Fruit fly (Drosophila melanogaster) whole organism, wandering third instar larva: ENCODE results near the gene nmo.

ENCODE experiments used
- Abd-B ChIP-seq: fragments of >200 bp; optimal IDR thresholded peaks from 2 replicates; lab custom pipeline; 2017; ENCODE audit warnings: missing biosample characterization, missing genetic modification characterization
- CG32264 ChIP-seq: fragments of 200-800 bp; sonication (Bioruptor generic); optimal IDR thresholded peaks from 2 replicates; lab custom pipeline; 2016; ENCODE audit warnings: missing biosample characterization, missing genetic modification characterization
- CG9705 ChIP-seq: fragments of 200-800 bp; sonication (Bioruptor generic); optimal IDR thresholded peaks from 2 replicates; lab custom pipeline; 2018; ENCODE audit warnings: missing biosample characterization, mild to moderate bottlenecking, missing genetic modification characterization
- Dfd ChIP-seq: fragments of >200 bp; optimal IDR thresholded peaks from 2 replicates; lab custom pipeline; 2017; ENCODE audit warnings: missing biosample characterization, missing genetic modification characterization
- Dif ChIP-seq: fragments of 200-275, 200-300 bp; sonication (Bioruptor generic); optimal IDR thresholded peaks from 2 replicates; lab custom pipeline; 2018; ENCODE audit warnings: missing biosample characterization, missing genetic modification characterization; ENCODE audit not compliant: partially characterized antibody
- GATAd ChIP-seq: sonication (Bioruptor generic); optimal IDR thresholded peaks from 2 replicates; lab custom pipeline; 2016; ENCODE audit warnings: missing biosample characterization, missing genetic modification characterization
- HLH106 ChIP-seq: fragments of 200-800 bp; optimal IDR thresholded peaks from 3 replicates; lab custom pipeline; 2019; ENCODE audit warnings: missing biosample characterization, mild to moderate bottlenecking, missing genetic modification characterization, moderate library complexity
- Hnf4 ChIP-seq: fragments of 200-800 bp; sonication (Bioruptor generic); optimal IDR thresholded peaks from 2 replicates; lab custom pipeline; 2016; ENCODE audit warnings: missing biosample characterization, mild to moderate bottlenecking, missing genetic modification characterization
- Hr78 ChIP-seq: fragments of >200 bp; optimal IDR thresholded peaks from 2 replicates; lab custom pipeline; 2017; ENCODE audit warnings: missing biosample characterization, missing genetic modification characterization
- Hr83 ChIP-seq: fragments of 200-300 bp; sonication (Bioruptor generic); optimal IDR thresholded peaks from 2 replicates; lab custom pipeline; 2016; ENCODE audit warnings: missing biosample characterization, mild to moderate bottlenecking, missing genetic modification characterization, moderate library complexity; ENCODE audit not compliant: poor library complexity, severe bottlenecking
- Jra ChIP-seq: sonication (Bioruptor generic); optimal IDR thresholded peaks from 2 replicates; lab custom pipeline; 2016; ENCODE audit warnings: missing biosample characterization, missing genetic modification characterization
- Mio ChIP-seq: sonication (Bioruptor generic); optimal IDR thresholded peaks from 2 replicates; lab custom pipeline; 2016; ENCODE audit warnings: missing biosample characterization, missing genetic modification characterization
- Myc ChIP-seq: fragments of >200 bp; optimal IDR thresholded peaks from 2 replicates; lab custom pipeline; 2017
- N ChIP-seq: fragments of >200 bp; optimal IDR thresholded peaks from 2 replicates; lab custom pipeline; 2018; ENCODE audit warnings: missing biosample characterization, missing external identifiers, missing genetic modification characterization
- Rel ChIP-seq, 2 experiments: fragments of 200-800 bp; sonication (Bioruptor generic) in 1 of 2; optimal IDR thresholded peaks; 2 replicates in 1 of 2; 3 replicates in 1 of 2; lab custom pipeline; 2016 to 2019; ENCODE audit warnings: mild to moderate bottlenecking in 2 of 2, missing biosample characterization in 2 of 2, missing genetic modification characterization in 2 of 2, moderate library complexity in 1 of 2
- Sp1 ChIP-seq: fragments of 200-800 bp; sonication (Bioruptor generic); optimal IDR thresholded peaks from 3 replicates; lab custom pipeline; 2019; ENCODE audit warnings: missing biosample characterization, mild to moderate bottlenecking, missing genetic modification characterization, moderate library complexity
- Vsx2 ChIP-seq: fragments of 200-300, 225-300 bp; sonication (Bioruptor generic); optimal IDR thresholded peaks from 2 replicates; lab custom pipeline; 2018; ENCODE audit warnings: missing biosample characterization, missing genetic modification characterization; ENCODE audit not compliant: partially characterized antibody
- br ChIP-seq: fragments of 200-800 bp; sonication (Bioruptor generic); optimal IDR thresholded peaks from 2 replicates; lab custom pipeline; 2016; ENCODE audit warnings: missing biosample characterization, missing genetic modification characterization
- brk ChIP-seq: fragments of 200-800 bp; sonication (Bioruptor generic); optimal IDR thresholded peaks from 2 replicates; lab custom pipeline; 2016; ENCODE audit warnings: missing biosample characterization, mild to moderate bottlenecking, missing genetic modification characterization
- dl ChIP-seq, 2 experiments: fragments of 175-275, 200-275 bp in 1 of 2; fragments of 200-275 bp in 1 of 2; sonication (Bioruptor generic); optimal IDR thresholded peaks; lab custom pipeline; 2018; ENCODE audit warnings: mild to moderate bottlenecking in 2 of 2, missing biosample characterization in 2 of 2, missing genetic modification characterization in 2 of 2, moderate library complexity in 2 of 2; ENCODE audit not compliant: partially characterized antibody in 2 of 2, insufficient read depth in 1 of 2
- dmrt93B ChIP-seq: fragments of 200-800 bp; sonication (Bioruptor generic); optimal IDR thresholded peaks from 2 replicates; lab custom pipeline; 2018; ENCODE audit warnings: missing biosample characterization, mild to moderate bottlenecking, missing genetic modification characterization
- ey ChIP-seq: fragments of 200-800 bp; sonication (Bioruptor generic); optimal IDR thresholded peaks from 2 replicates; lab custom pipeline; 2016; ENCODE audit warnings: missing biosample characterization, missing genetic modification characterization
- foxo ChIP-seq, 2 experiments: fragments of 200-800 bp; sonication (Bioruptor generic); optimal IDR thresholded peaks; 2 replicates in 1 of 2; 3 replicates in 1 of 2; lab custom pipeline; 2016 to 2017; ENCODE audit warnings: missing biosample characterization in 2 of 2, missing genetic modification characterization in 2 of 2
- fru ChIP-seq: fragments of 200-800 bp; sonication (Bioruptor generic); optimal IDR thresholded peaks from 3 replicates; lab custom pipeline; 2016; ENCODE audit warnings: missing biosample characterization, mild to moderate bottlenecking, missing genetic modification characterization
- lola ChIP-seq: fragments of >200 bp; optimal IDR thresholded peaks from 2 replicates; lab custom pipeline; 2017; ENCODE audit warnings: missing biosample characterization, missing genetic modification characterization
- psq ChIP-seq: fragments of 200-800 bp; sonication (Bioruptor generic); optimal IDR thresholded peaks from 3 replicates; lab custom pipeline; 2017; ENCODE audit warnings: missing biosample characterization, mild to moderate bottlenecking, missing genetic modification characterization, moderate library complexity
- rgr ChIP-seq: fragments of 200-800 bp; sonication (Bioruptor generic); optimal IDR thresholded peaks from 3 replicates; lab custom pipeline; 2016; ENCODE audit warnings: missing biosample characterization, mild to moderate bottlenecking, missing genetic modification characterization
- sage ChIP-seq: fragments of 200-800 bp; sonication (Bioruptor generic); optimal IDR thresholded peaks from 2 replicates; lab custom pipeline; 2016; ENCODE audit warnings: missing biosample characterization, mild to moderate bottlenecking, missing genetic modification characterization
- sv ChIP-seq: fragments of 200-800 bp; sonication (Bioruptor generic); optimal IDR thresholded peaks from 3 replicates; lab custom pipeline; 2016; ENCODE audit warnings: missing biosample characterization, missing genetic modification characterization
- tai ChIP-seq: sonication (Bioruptor generic); optimal IDR thresholded peaks from 2 replicates; lab custom pipeline; 2016; ENCODE audit warnings: missing biosample characterization, missing genetic modification characterization
- woc ChIP-seq: sonication (Bioruptor generic); optimal IDR thresholded peaks from 2 replicates; lab custom pipeline; 2016; ENCODE audit warnings: missing biosample characterization, mild to moderate bottlenecking, missing genetic modification characterization

nmo gene

DNA sequence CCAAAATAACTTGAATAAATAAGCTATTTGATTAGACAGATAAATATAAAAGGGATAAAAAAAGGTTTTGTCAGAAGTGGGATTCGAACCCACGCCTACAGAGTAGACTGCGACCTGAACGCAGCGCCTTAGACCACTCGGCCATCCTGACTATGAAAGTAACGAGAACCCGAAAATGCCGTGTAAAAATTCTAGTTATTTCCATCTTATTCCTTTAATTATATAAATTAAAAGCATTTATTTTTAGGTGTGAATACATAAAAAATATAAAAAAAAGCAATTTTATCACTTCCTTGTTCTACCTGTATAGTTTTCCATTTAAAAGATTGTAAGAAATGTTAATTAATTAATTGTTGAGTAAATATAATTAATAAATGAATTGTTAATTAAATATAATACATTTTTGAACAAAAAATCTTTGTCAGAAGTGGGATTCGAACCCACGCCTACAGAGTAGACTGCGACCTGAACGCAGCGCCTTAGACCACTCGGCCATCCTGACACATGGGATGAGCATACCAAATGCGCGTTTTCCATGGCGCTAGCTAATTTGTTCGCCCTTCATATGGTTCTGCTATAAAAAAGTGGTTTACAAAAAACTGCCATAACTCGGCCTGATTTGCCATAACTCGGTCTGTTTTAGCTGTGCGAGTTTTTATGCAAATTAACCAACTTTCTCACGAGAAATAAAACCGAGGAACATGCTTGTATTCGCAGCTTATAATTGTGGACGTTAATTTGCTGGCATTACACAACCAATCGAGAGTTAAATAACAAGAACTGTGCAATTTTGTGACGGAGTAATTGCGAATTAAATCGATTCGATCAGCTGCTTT is 86.9 kb downstream of the nmo start:
- peak; percentile 7 for TF ChIP-seq Vsx2
- TF ChIP-seq Dif (GFP tag; lab: Kevin White, UChicago): peak; percentile 2
- TF ChIP-seq tai (GFP tag; lab: Kevin White, UChicago): no peak
- TF ChIP-seq Myc (lab: Kevin White, UChicago): peak; percentile 12
- TF ChIP-seq sage (GFP tag; lab: Kevin White, UChicago): no peak
- TF ChIP-seq, all 38 proteins: peak for 3

DNA sequence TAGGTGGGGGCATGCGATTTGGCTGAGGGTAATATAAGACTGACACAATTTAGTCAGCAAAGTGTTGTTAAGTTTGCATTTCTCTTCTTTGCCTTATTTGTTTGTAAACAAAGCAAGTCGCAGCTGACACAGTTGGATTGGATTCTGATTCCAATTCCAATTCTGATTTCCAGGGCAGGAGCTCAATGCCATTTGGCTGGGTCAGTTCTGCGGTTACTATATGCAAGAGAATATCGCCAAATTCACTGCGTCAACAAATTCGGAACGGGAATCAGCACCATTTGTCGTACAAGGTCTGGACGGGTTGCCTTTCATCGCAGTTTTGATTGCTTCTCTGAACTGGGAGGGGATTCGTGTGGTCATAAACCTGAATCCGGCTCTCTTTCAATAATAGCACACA is 88.6 kb downstream of the nmo start:
- TF ChIP-seq Rel (GFP tag; optimal IDR thresholded peaks at IDR 0.05; lab: Kevin White, UChicago): no peak
- TF ChIP-seq Rel (tag; optimal IDR thresholded peaks at IDR 0.05; lab: Kevin White, UChicago): no peak
- no peak for TF ChIP-seq Mio (GFP tag; lab: Kevin White, UChicago)
- TF ChIP-seq Dif (GFP tag; lab: Kevin White, UChicago): no peak
- no peak for TF ChIP-seq dl (GFP tag; optimal IDR thresholded peaks at IDR 0.05; lab: Kevin White, UChicago; ENCODE audit: insufficient read depth in 1 of 2, partially characterized antibody in 2 of 2)
- TF ChIP-seq Myc (lab: Kevin White, UChicago): no peak
- no peak for TF ChIP-seq Hr83
- TF ChIP-seq br (GFP tag; lab: Kevin White, UChicago): no peak
- TF ChIP-seq Vsx2: no peak
- TF ChIP-seq CG9705 (GFP tag; lab: Kevin White, UChicago): no peak
- TF ChIP-seq lola (GFP tag; lab: Kevin White, UChicago): no peak
- TF ChIP-seq brk (GFP tag; lab: Kevin White, UChicago): no peak
- no peak for TF ChIP-seq sv (GFP tag; lab: Kevin White, UChicago)
- TF ChIP-seq Jra (GFP tag; lab: Kevin White, UChicago): no peak
- TF ChIP-seq tai (GFP tag; lab: Kevin White, UChicago): no peak
- no peak for TF ChIP-seq Hnf4 (GFP tag; lab: Kevin White, UChicago)
- TF ChIP-seq rgr (GFP tag; lab: Kevin White, UChicago): no peak
- TF ChIP-seq N (GFP tag; lab: Kevin White, UChicago): no peak
- TF ChIP-seq dmrt93B (GFP tag; lab: Kevin White, UChicago): no peak
- no peak for TF ChIP-seq fru (GFP tag; lab: Kevin White, UChicago)
- no peak for TF ChIP-seq psq

DNA sequence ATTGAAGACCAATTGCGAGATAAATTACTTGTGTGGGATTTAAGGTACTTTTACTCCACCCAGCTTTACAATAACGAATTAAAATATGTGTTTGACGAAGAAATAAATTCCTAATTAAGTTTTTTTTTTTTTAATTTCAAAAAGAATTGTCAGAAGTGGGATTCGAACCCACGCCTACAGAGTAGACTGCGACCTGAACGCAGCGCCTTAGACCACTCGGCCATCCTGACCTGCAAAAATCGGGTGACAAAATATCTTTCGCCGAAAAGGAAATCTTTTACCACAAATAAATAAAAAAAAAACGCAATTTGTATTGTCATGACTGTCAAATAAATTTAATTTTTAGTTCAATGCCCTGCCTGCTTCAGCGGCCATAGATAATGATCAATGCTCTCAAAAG is 89.2 kb downstream of the nmo start:
- TF ChIP-seq psq (no peak), Dif (GFP tag; lab: Kevin White, UChicago) (no peak), CG32264 (no peak), Abd-B (GFP tag; lab: Kevin White, UChicago) (no peak), Hr78 (GFP tag; lab: Kevin White, UChicago) (no peak), sv (GFP tag; lab: Kevin White, UChicago) (no peak), Dfd (GFP tag; lab: Kevin White, UChicago) (no peak), Mio (GFP tag; lab: Kevin White, UChicago) (no peak), foxo (GFP tag; optimal IDR thresholded peaks at IDR 0.05; lab: Kevin White, UChicago) (no peak), woc (no peak)

DNA sequence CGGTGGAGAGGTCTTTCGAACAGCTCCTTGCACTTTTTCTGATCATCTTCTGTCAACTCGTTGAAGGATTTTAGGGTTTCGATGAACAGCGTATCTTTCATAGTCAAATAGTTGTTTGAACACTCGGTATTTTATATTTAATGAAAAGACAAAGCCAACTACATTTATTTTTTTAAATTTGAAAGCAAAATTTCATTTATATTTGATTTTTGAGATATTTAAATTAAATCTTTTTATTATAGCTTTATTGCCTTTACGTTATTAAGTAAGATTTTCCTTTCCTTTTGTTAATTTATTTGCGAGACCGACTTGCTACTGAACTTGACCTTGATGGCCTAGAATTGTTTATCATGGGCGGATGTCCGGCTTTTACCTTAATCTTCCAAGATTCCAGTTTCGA is 90.3 kb downstream of the nmo start, which contains the start of gene CG42590:
CG42590 (minus strand) TSS at position 101 of the 400 bp plus-strand sequence.
- TF ChIP-seq ey (GFP tag; lab: Kevin White, UChicago): no peak
- no peak for TF ChIP-seq GATAd
- no peak for TF ChIP-seq br (GFP tag; lab: Kevin White, UChicago)
- TF ChIP-seq CG9705 (GFP tag; lab: Kevin White, UChicago): no peak
- no peak for TF ChIP-seq sv (GFP tag; lab: Kevin White, UChicago)
- TF ChIP-seq Rel (GFP tag; optimal IDR thresholded peaks at IDR 0.05; lab: Kevin White, UChicago): no peak
- TF ChIP-seq Rel (tag; optimal IDR thresholded peaks at IDR 0.05; lab: Kevin White, UChicago): no peak
- TF ChIP-seq HLH106 (tag; lab: Kevin White, UChicago): no peak
- no peak for TF ChIP-seq foxo (GFP tag; optimal IDR thresholded peaks at IDR 0.05; lab: Kevin White, UChicago)
- no peak for TF ChIP-seq Dfd (GFP tag; lab: Kevin White, UChicago)
- TF ChIP-seq fru (GFP tag; lab: Kevin White, UChicago): no peak
- no peak for TF ChIP-seq CG32264
- TF ChIP-seq Mio (GFP tag; lab: Kevin White, UChicago): no peak
- no peak for TF ChIP-seq Hr78 (GFP tag; lab: Kevin White, UChicago)
- no peak for TF ChIP-seq Sp1 (GFP tag; lab: Kevin White, UChicago)
- TF ChIP-seq Hnf4 (GFP tag; lab: Kevin White, UChicago): no peak
- no peak for TF ChIP-seq dmrt93B (GFP tag; lab: Kevin White, UChicago)
- no peak for TF ChIP-seq rgr (GFP tag; lab: Kevin White, UChicago)
- no peak for TF ChIP-seq Hr83
- TF ChIP-seq Vsx2: no peak
- no peak for TF ChIP-seq brk (GFP tag; lab: Kevin White, UChicago)
